Fruit fly (Drosophila melanogaster) whole organism, prepupa: ENCODE measurements around the gene CG15145.

Source experiments
- CG10631 ChIP-seq: fragments of 200-800 bp; sonication (Bioruptor generic); optimal IDR thresholded peaks from 2 replicates; lab custom pipeline; 2016; ENCODE audit warnings: missing biosample characterization, missing genetic modification characterization
- CG10669 ChIP-seq: fragments of 200-800 bp; sonication (Bioruptor generic); optimal IDR thresholded peaks from 3 replicates; lab custom pipeline; 2018; ENCODE audit warnings: missing biosample characterization, mild to moderate bottlenecking, missing genetic modification characterization, moderate library complexity
- CG11294 ChIP-seq: fragments of 200-800 bp; sonication (Bioruptor generic); IDR thresholded peaks from 2 replicates; pipeline ENCODE4 v1.3.6; 2022; ENCODE audit warnings: missing biosample characterization, missing genetic modification characterization
- CG11902 ChIP-seq: fragments of 200-800 bp; sonication (Bioruptor generic); optimal IDR thresholded peaks from 3 replicates; lab custom pipeline; 2016; ENCODE audit warnings: missing biosample characterization, missing genetic modification characterization
- CG15336 ChIP-seq: fragments of 200-800 bp; sonication (Bioruptor generic); IDR thresholded peaks from 2 replicates; pipeline ENCODE4 v1.3.6; 2022; ENCODE audit warnings: missing biosample characterization, missing genetic modification characterization
- CG1621 ChIP-seq: fragments of 200-800 bp; sonication (Bioruptor generic); optimal IDR thresholded peaks from 3 replicates; lab custom pipeline; 2018; ENCODE audit warnings: missing biosample characterization, mild to moderate bottlenecking, missing genetic modification characterization
- CG16779 ChIP-seq: fragments of 200-800 bp; sonication (Bioruptor generic); optimal IDR thresholded peaks from 3 replicates; lab custom pipeline; 2017; ENCODE audit warnings: missing biosample characterization, mild to moderate bottlenecking, missing genetic modification characterization
- CG31627 ChIP-seq: fragments of 200-800 bp; sonication (Bioruptor generic); optimal IDR thresholded peaks from 3 replicates; lab custom pipeline; 2016; ENCODE audit warnings: missing biosample characterization, missing genetic modification characterization
- CG32006 ChIP-seq: fragments of 200-800 bp; sonication (Bioruptor generic); optimal IDR thresholded peaks from 3 replicates; lab custom pipeline; 2017; ENCODE audit warnings: missing biosample characterization, mild to moderate bottlenecking, missing genetic modification characterization
- CG34406 ChIP-seq: fragments of 200-800 bp; sonication (Bioruptor generic); optimal IDR thresholded peaks from 3 replicates; lab custom pipeline; 2016; ENCODE audit warnings: missing biosample characterization, missing genetic modification characterization
- CG4318 ChIP-seq: fragments of 200-800 bp; sonication (Bioruptor generic); optimal IDR thresholded peaks from 3 replicates; lab custom pipeline; 2017; ENCODE audit warnings: missing biosample characterization, mild to moderate bottlenecking, missing genetic modification characterization
- CG6163 ChIP-seq: fragments of 200-800 bp; sonication (Bioruptor generic); IDR thresholded peaks from 3 replicates; pipeline ENCODE4 v1.3.6; 2022; ENCODE audit warnings: missing biosample characterization, missing genetic modification characterization
- CG6276 ChIP-seq: fragments of 200-800 bp; sonication (Bioruptor generic); optimal IDR thresholded peaks from 2 replicates; lab custom pipeline; 2017; ENCODE audit warnings: missing biosample characterization, mild to moderate bottlenecking, missing genetic modification characterization
- CG6808 ChIP-seq: fragments of 200-800 bp; sonication (Bioruptor generic); optimal IDR thresholded peaks from 3 replicates; lab custom pipeline; 2017; ENCODE audit warnings: missing biosample characterization, missing genetic modification characterization, mild to moderate bottlenecking, moderate library complexity, missing genetic modification reagents
- CG6854 ChIP-seq: fragments of 200-800 bp; sonication (Bioruptor generic); optimal IDR thresholded peaks from 2 replicates; lab custom pipeline; 2017; ENCODE audit warnings: missing biosample characterization, mild to moderate bottlenecking, missing genetic modification characterization
- CG7368 ChIP-seq: fragments of 200-800 bp; sonication (Bioruptor generic); optimal IDR thresholded peaks from 3 replicates; lab custom pipeline; 2016; ENCODE audit warnings: missing biosample characterization, missing genetic modification characterization
- CG8119 ChIP-seq: fragments of 200-800 bp; sonication (Bioruptor generic); IDR thresholded peaks from 3 replicates; pipeline ENCODE4 v1.3.6; 2022; ENCODE audit warnings: missing biosample characterization, missing genetic modification characterization
- CG8319 ChIP-seq: fragments of 200-800 bp; sonication (Bioruptor generic); optimal IDR thresholded peaks from 3 replicates; lab custom pipeline; 2016; ENCODE audit warnings: missing biosample characterization, missing genetic modification characterization
- CG8632 ChIP-seq: fragments of 200-800 bp; sonication (Bioruptor generic); optimal IDR thresholded peaks from 3 replicates; lab custom pipeline; 2016; ENCODE audit warnings: missing biosample characterization, missing genetic modification characterization
- CG9139 ChIP-seq: fragments of 200-800 bp; sonication (Bioruptor generic); optimal IDR thresholded peaks from 3 replicates; lab custom pipeline; 2017; ENCODE audit warnings: missing biosample characterization, mild to moderate bottlenecking, missing genetic modification characterization
- Eip78C ChIP-seq: fragments of 200-800 bp; sonication (Bioruptor generic); peaks from one replicate; lab custom pipeline; 2016; ENCODE audit warnings: missing biosample characterization, missing genetic modification characterization
- Ets21C ChIP-seq: fragments of 200-800 bp; sonication (Bioruptor generic); optimal IDR thresholded peaks from 3 replicates; lab custom pipeline; 2016; ENCODE audit warnings: missing biosample characterization, missing genetic modification characterization
- Ets96B ChIP-seq: fragments of 200-800 bp; optimal IDR thresholded peaks from 2 replicates; lab custom pipeline; 2019; ENCODE audit warnings: missing biosample characterization, mild to moderate bottlenecking, missing genetic modification characterization, moderate library complexity
- Gug ChIP-seq: fragments of 200-800 bp; sonication (Bioruptor generic); IDR thresholded peaks from 2 replicates; pipeline ENCODE4 v1.3.6; 2022; ENCODE audit warnings: missing biosample characterization, missing genetic modification characterization
- Hr39 ChIP-seq: fragments of 200-800 bp; sonication (Bioruptor generic); optimal IDR thresholded peaks from 2 replicates; lab custom pipeline; 2016; ENCODE audit warnings: missing biosample characterization, missing genetic modification characterization
- Hr4 ChIP-seq: fragments of 200-800 bp; sonication (Bioruptor generic); optimal IDR thresholded peaks from 3 replicates; lab custom pipeline; 2016; ENCODE audit warnings: missing biosample characterization, missing genetic modification characterization
- Met ChIP-seq: fragments of 200-800 bp; sonication (Bioruptor generic); optimal IDR thresholded peaks from 3 replicates; lab custom pipeline; 2016; ENCODE audit warnings: missing biosample characterization, missing genetic modification characterization
- OdsH ChIP-seq: fragments of 200-800 bp; sonication (Bioruptor generic); optimal IDR thresholded peaks from 3 replicates; lab custom pipeline; 2016; ENCODE audit warnings: missing biosample characterization, missing genetic modification characterization
- Smox ChIP-seq: fragments of 200-800 bp; sonication (Bioruptor generic); optimal IDR thresholded peaks from 3 replicates; lab custom pipeline; 2016; ENCODE audit warnings: missing biosample characterization, missing genetic modification characterization
- Sox15 ChIP-seq: fragments of 200-800 bp; sonication (Bioruptor generic); optimal IDR thresholded peaks from 3 replicates; lab custom pipeline; 2016; ENCODE audit warnings: missing biosample characterization, missing genetic modification characterization
- achi ChIP-seq: fragments of 200-800 bp; sonication (Bioruptor generic); optimal IDR thresholded peaks from 3 replicates; lab custom pipeline; 2016; ENCODE audit warnings: missing biosample characterization, missing genetic modification characterization
- acj6 ChIP-seq: fragments of 200-800 bp; sonication (Bioruptor generic); optimal IDR thresholded peaks from 3 replicates; lab custom pipeline; 2016; ENCODE audit warnings: missing biosample characterization, missing genetic modification characterization
- dac ChIP-seq: fragments of 200-800 bp; sonication (Bioruptor generic); optimal IDR thresholded peaks from 2 replicates; lab custom pipeline; 2017; ENCODE audit warnings: missing biosample characterization, mild to moderate bottlenecking, missing genetic modification characterization
- dsx ChIP-seq: fragments of 200-800 bp; optimal IDR thresholded peaks from 3 replicates; lab custom pipeline; 2019; ENCODE audit warnings: missing biosample characterization, mild to moderate bottlenecking, missing genetic modification characterization, moderate library complexity; ENCODE audit not compliant: poor library complexity, severe bottlenecking
- eg ChIP-seq: fragments of 200-800 bp; sonication (Bioruptor generic); IDR thresholded peaks from 3 replicates; pipeline ENCODE4 v1.3.6; 2022; ENCODE audit warnings: missing biosample characterization, missing genetic modification characterization
- esn ChIP-seq: fragments of 200-800 bp; sonication (Bioruptor generic); optimal IDR thresholded peaks from 2 replicates; lab custom pipeline; 2016; ENCODE audit warnings: missing biosample characterization, mild to moderate bottlenecking, missing genetic modification characterization, moderate library complexity
- fd59A ChIP-seq: fragments of 200-800 bp; sonication (Bioruptor generic); optimal IDR thresholded peaks from 2 replicates; lab custom pipeline; 2017; ENCODE audit warnings: missing biosample characterization, mild to moderate bottlenecking, missing genetic modification characterization, missing genetic modification reagents
- fd85E ChIP-seq: fragments of 200-800 bp; sonication (Bioruptor generic); optimal IDR thresholded peaks from 3 replicates; lab custom pipeline; 2016; ENCODE audit warnings: missing biosample characterization, missing genetic modification characterization
- fkh ChIP-seq: fragments of 200-800 bp; sonication (Bioruptor generic); optimal IDR thresholded peaks from 3 replicates; lab custom pipeline; 2017; ENCODE audit warnings: missing biosample characterization, mild to moderate bottlenecking, missing genetic modification characterization, moderate library complexity
- spab ChIP-seq: fragments of 200-800 bp; sonication (Bioruptor generic); optimal IDR thresholded peaks from 2 replicates; lab custom pipeline; 2017; ENCODE audit warnings: missing biosample characterization, mild to moderate bottlenecking, missing genetic modification characterization, missing genetic modification reagents
- topi ChIP-seq: fragments of 200-800 bp; sonication (Bioruptor generic); optimal IDR thresholded peaks from 3 replicates; lab custom pipeline; 2016; ENCODE audit warnings: missing biosample characterization, missing genetic modification characterization
- vri ChIP-seq: fragments of 200-800 bp; sonication (Bioruptor generic); optimal IDR thresholded peaks from 3 replicates; lab custom pipeline; 2016; ENCODE audit warnings: missing biosample characterization, mild to moderate bottlenecking, missing genetic modification characterization

Gene CG15145

DNA sequence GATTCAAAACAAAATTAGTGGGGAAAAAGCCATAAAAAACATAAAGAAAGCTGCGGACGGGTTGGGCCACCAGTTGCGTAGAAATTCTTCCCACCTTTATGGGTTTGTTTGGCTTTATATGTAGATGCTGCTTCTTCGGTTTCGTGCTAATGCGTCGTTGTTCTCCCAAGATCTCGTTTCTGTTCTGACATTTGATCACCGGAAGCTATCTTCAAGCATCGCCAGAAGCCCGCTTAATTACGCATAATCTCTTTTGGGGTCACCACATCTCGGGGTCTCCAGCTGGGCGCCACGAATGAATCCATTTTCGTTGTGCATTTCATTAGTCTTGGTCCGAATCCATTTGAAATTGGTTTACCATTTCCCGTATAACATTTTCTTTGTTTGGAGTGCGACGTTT lies 36.3 kb downstream of the CG15145 start:
- TF ChIP-seq vri (GFP tag; lab: Kevin White, UChicago): no peak
- no peak for TF ChIP-seq spab (GFP tag; lab: Kevin White, UChicago)
- no peak for TF ChIP-seq OdsH
- TF ChIP-seq CG34406: no peak
- no peak for TF ChIP-seq CG11294
- no peak for TF ChIP-seq Eip78C (GFP tag; lab: Kevin White, UChicago)
- TF ChIP-seq CG32006 (GFP tag; lab: Kevin White, UChicago): no peak
- no peak for TF ChIP-seq CG6276 (GFP tag; lab: Kevin White, UChicago)
- TF ChIP-seq CG10631: no peak
- no peak for TF ChIP-seq Hr39 (GFP tag; lab: Kevin White, UChicago)
- no peak for TF ChIP-seq Met (GFP tag; lab: Kevin White, UChicago)
- no peak for TF ChIP-seq Smox (GFP tag; lab: Kevin White, UChicago)
- TF ChIP-seq Sox15 (GFP tag; lab: Kevin White, UChicago): no peak
- TF ChIP-seq eg (GFP tag; lab: Robert Waterston, UW): no peak
- TF ChIP-seq CG6163 (GFP tag; lab: Robert Waterston, UW): no peak
- TF ChIP-seq dsx (GFP tag; lab: Kevin White, UChicago): no peak
- TF ChIP-seq, all 60 proteins: peak for 0

DNA sequence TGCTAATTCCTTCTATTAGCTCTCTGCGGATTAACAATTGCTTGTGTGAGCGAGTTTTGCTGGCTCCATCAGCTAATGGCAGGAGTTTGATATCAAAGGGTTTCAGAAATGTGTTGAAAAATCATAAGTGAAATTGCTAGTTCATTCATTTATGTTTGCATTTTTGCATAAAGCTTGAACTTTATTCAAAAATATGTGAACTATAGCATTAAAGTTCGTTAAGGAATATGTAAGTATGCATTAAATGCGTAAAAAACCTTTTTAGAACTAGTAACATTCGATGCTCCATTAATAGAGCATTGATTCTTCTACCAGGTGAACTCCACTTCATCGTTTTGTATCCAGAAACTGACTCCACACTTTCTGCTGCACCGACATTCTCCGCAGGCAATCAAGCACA lies 39.4 kb downstream of the CG15145 start:
- TF ChIP-seq acj6 (GFP tag; lab: Kevin White, UChicago) (peak; percentile 16), CG15336 (peak; percentile 49; the same call in 1 of the 2 replicates), CG8119 (GFP tag; lab: Robert Waterston, UW) (peak; percentile 65), CG6808 (no peak), CG32006 (GFP tag; lab: Kevin White, UChicago) (peak; percentile 89)

DNA sequence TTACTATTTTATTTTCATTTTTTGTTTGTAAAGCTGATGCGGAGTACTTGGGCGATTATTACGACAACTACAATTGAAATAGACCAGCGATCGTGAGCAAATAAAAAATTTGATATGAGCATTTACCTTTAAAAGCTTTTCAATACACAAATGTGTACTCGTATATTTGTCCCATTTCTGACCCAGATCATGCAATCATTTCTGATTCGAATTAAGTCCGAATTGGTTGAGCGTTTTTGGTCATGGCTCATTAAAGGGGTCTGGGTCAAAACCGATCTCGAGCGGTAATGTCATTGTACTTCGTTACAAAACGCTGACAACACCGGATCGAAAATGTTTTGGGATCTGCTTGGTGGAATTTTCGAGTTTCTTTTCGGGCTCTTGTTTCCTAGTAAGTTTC lies 45.8 kb downstream of the CG15145 start, which contains the start of gene CG43220:
Gene CG43220 (plus strand): TSS at position 301 of the 400 bp plus-strand sequence.
- TF ChIP-seq CG8319 (no peak), Ets96B (no peak), topi (GFP tag; lab: Kevin White, UChicago) (no peak), fd59A (GFP tag; lab: Kevin White, UChicago) (no peak), CG6854 (no peak), CG9139 (GFP tag; lab: Kevin White, UChicago) (no peak), vri (GFP tag; lab: Kevin White, UChicago) (no peak), CG6276 (GFP tag; lab: Kevin White, UChicago) (no peak), CG7368 (no peak), CG11902 (no peak), Hr4 (no peak)

DNA sequence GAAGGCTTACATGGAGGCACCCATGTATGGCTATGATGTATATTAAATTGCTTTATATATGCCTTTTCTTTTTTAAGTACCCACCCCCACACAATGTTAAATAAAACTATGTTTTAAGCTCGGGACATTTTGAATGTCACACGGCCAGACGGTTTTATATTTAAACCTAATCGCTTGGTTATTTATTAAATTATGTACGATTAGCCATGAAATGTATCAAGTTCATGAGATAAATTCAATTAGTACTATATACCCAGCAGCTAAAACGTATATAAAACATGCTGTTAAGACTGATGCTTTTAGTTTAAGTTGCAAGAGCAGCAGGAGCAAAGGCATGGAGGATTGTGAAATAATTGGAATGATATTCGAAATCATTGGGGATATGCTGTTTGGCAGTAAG lies 46.6 kb downstream of the CG15145 start, which contains the start of the genes CG43221 and CG43645:
Gene CG43221 (plus strand): TSS at position 301 of the 400 bp plus-strand sequence.
Gene CG43645 (plus strand): TSS at position 301 of the 400 bp plus-strand sequence.
- TF ChIP-seq Hr4: no peak
- no peak for TF ChIP-seq CG10669 (GFP tag; lab: Kevin White, UChicago)
- TF ChIP-seq CG8319: no peak
- TF ChIP-seq fd85E (GFP tag; lab: Kevin White, UChicago): no peak
- TF ChIP-seq dac (GFP tag; lab: Kevin White, UChicago): no peak
- TF ChIP-seq CG16779: no peak
- TF ChIP-seq CG9139 (GFP tag; lab: Kevin White, UChicago): no peak
- no peak for TF ChIP-seq achi (GFP tag; lab: Kevin White, UChicago)
- no peak for TF ChIP-seq Gug (GFP tag; lab: Robert Waterston, UW)
- TF ChIP-seq fkh (GFP tag; lab: Kevin White, UChicago): no peak
- no peak for TF ChIP-seq esn
- TF ChIP-seq CG8119 (GFP tag; lab: Robert Waterston, UW): no peak
- no peak for TF ChIP-seq topi (GFP tag; lab: Kevin White, UChicago)
- TF ChIP-seq CG15336: no peak
- no peak for TF ChIP-seq Ets21C
- TF ChIP-seq CG4318 (GFP tag; lab: Kevin White, UChicago): no peak
- TF ChIP-seq CG34406: no peak
- no peak for TF ChIP-seq CG31627 (GFP tag; lab: Kevin White, UChicago)
- no peak for TF ChIP-seq CG1621 (tag; lab: Kevin White, UChicago)
- no peak for TF ChIP-seq CG8632 (GFP tag; lab: Kevin White, UChicago)
- TF ChIP-seq, all 60 proteins: peak for 0
